Worm (Caenorhabditis elegans) whole organism, young adult: ENCODE results near the gene pxmp-4.

Experiments used
- B0035.1 ChIP-seq: sonication (generic microtip); optimal IDR thresholded peaks from 2 replicates; lab custom pipeline; 2016; ENCODE audit warnings: missing genetic modification characterization, mild to moderate bottlenecking, missing compliant biosample characterization, missing genotype, missing genetic modification reagents
- C06A6.2 ChIP-seq: fragments of 200-800 bp; sonication (Bioruptor generic); conservative IDR thresholded peaks from 2 replicates; pipeline ENCODE4 v1.3.6; 2022; ENCODE audit warnings: missing genetic modification characterization, missing compliant biosample characterization
- F49E8.2 ChIP-seq: sonication (generic microtip); optimal IDR thresholded peaks from 3 replicates; lab custom pipeline; 2017; ENCODE audit warnings: missing genetic modification characterization, mild to moderate bottlenecking, missing compliant biosample characterization, antibody characterized with exemption, moderate library complexity; ENCODE audit not compliant: insufficient read depth
- F52B5.7 ChIP-seq: sonication (generic microtip); optimal IDR thresholded peaks from 2 replicates; lab custom pipeline; 2016; ENCODE audit warnings: mild to moderate bottlenecking, missing genetic modification characterization, missing compliant biosample characterization
- F57A8.1 ChIP-seq: fragments of 200-800 bp; sonication (Bioruptor generic); optimal IDR thresholded peaks from 2 replicates; lab custom pipeline; 2018; ENCODE audit warnings: mild to moderate bottlenecking, missing genetic modification characterization, moderate library complexity, missing compliant biosample characterization
- K12H6.12 ChIP-seq: fragments of 200-800 bp; sonication (Bioruptor generic); optimal IDR thresholded peaks from 2 replicates; lab custom pipeline; 2018; ENCODE audit warnings: mild to moderate bottlenecking, missing genetic modification characterization, missing compliant biosample characterization
- Y53G8AR.9 ChIP-seq: fragments of 200-800 bp; sonication (Bioruptor generic); conservative IDR thresholded peaks from 2 replicates; pipeline ENCODE4 v1.3.6; 2022; ENCODE audit warnings: missing genetic modification reagents, missing genetic modification characterization, missing compliant biosample characterization
- Y56A3A.18 ChIP-seq: fragments of 200-800 bp; sonication (Bioruptor generic); IDR thresholded peaks from 2 replicates; pipeline ENCODE4 v1.3.6; 2022; ENCODE audit warnings: missing genetic modification reagents, missing genetic modification characterization, missing compliant biosample characterization
- Y79H2A.3 ChIP-seq: fragments of 200-800 bp; sonication (Bioruptor generic); conservative IDR thresholded peaks from 2 replicates; pipeline ENCODE4 v1.3.6; 2022; ENCODE audit warnings: missing genetic modification reagents, missing genetic modification characterization, missing compliant biosample characterization
- akir-1 ChIP-seq: fragments of 200-800 bp; sonication (Bioruptor generic); optimal IDR thresholded peaks from 2 replicates; lab custom pipeline; 2018; ENCODE audit warnings: mild to moderate bottlenecking, missing genetic modification characterization, moderate library complexity, missing compliant biosample characterization
- ceh-27 ChIP-seq: fragments of 200-800 bp; sonication (Bioruptor generic); optimal IDR thresholded peaks from 2 replicates; lab custom pipeline; 2018; ENCODE audit warnings: mild to moderate bottlenecking, missing genetic modification characterization, moderate library complexity, missing compliant biosample characterization
- ceh-40 ChIP-seq: fragments of 200-800 bp; sonication (Bioruptor generic); IDR thresholded peaks from 2 replicates; pipeline ENCODE4 v1.3.6; 2022; ENCODE audit warnings: missing genetic modification characterization, missing compliant biosample characterization
- dpff-1 ChIP-seq: sonication (generic microtip); optimal IDR thresholded peaks from 2 replicates; lab custom pipeline; 2017; ENCODE audit warnings: mild to moderate bottlenecking, missing genetic modification characterization, missing compliant biosample characterization
- egl-44 ChIP-seq: fragments of 200-800 bp; sonication (Bioruptor generic); IDR thresholded peaks from 2 replicates; pipeline ENCODE4 v1.3.6; 2022; ENCODE audit warnings: missing genetic modification reagents, missing genetic modification characterization, missing compliant biosample characterization
- egrh-3 ChIP-seq: fragments of 200-800 bp; sonication (Bioruptor generic); IDR thresholded peaks from 2 replicates; pipeline ENCODE4 v1.3.6; 2022; ENCODE audit warnings: missing genetic modification reagents, missing genetic modification characterization, missing compliant biosample characterization
- ekl-4 ChIP-seq: fragments of 200-800 bp; sonication (Bioruptor generic); IDR thresholded peaks from 2 replicates; pipeline ENCODE4 v1.3.6; 2022; ENCODE audit warnings: missing genetic modification reagents, missing genetic modification characterization, missing compliant biosample characterization
- ets-4 ChIP-seq: fragments of 200-800 bp; sonication (Bioruptor generic); optimal IDR thresholded peaks from 2 replicates; lab custom pipeline; 2018; ENCODE audit warnings: mild to moderate bottlenecking, missing genetic modification characterization, missing compliant biosample characterization
- gei-17 ChIP-seq: fragments of 200-800 bp; sonication (Bioruptor generic); optimal IDR thresholded peaks from 2 replicates; lab custom pipeline; 2018; ENCODE audit warnings: mild to moderate bottlenecking, missing genetic modification characterization, missing compliant biosample characterization
- hsf-1 ChIP-seq: fragments of 200-800 bp; sonication (Bioruptor generic); IDR thresholded peaks from 2 replicates; pipeline ENCODE4 v1.3.6; 2022; ENCODE audit warnings: missing genetic modification reagents, missing genetic modification characterization, missing compliant biosample characterization
- madf-10 ChIP-seq: sonication (generic microtip); optimal IDR thresholded peaks from 2 replicates; lab custom pipeline; 2016; ENCODE audit warnings: mild to moderate bottlenecking, missing genetic modification characterization, missing compliant biosample characterization
- madf-3 ChIP-seq: fragments of 200-800 bp; sonication (Bioruptor generic); IDR thresholded peaks from 2 replicates; pipeline ENCODE4 v1.3.6; 2022; ENCODE audit warnings: missing genetic modification reagents, missing genetic modification characterization, missing compliant biosample characterization
- madf-6 ChIP-seq: fragments of 200-800 bp; sonication (Bioruptor generic); IDR thresholded peaks from 2 replicates; pipeline ENCODE4 v1.3.6; 2022; ENCODE audit warnings: missing genetic modification reagents, missing genetic modification characterization, missing compliant biosample characterization
- madf-8 ChIP-seq: fragments of 200-800 bp; sonication (Bioruptor generic); conservative IDR thresholded peaks from 2 replicates; pipeline ENCODE4 v1.3.6; 2022; ENCODE audit warnings: missing genetic modification reagents, missing genetic modification characterization, missing compliant biosample characterization
- mcd-1 ChIP-seq: fragments of 200-800 bp; sonication (Bioruptor generic); IDR thresholded peaks from 2 replicates; pipeline ENCODE4 v1.3.6; 2022; ENCODE audit warnings: missing genetic modification reagents, missing genetic modification characterization, missing compliant biosample characterization
- mes-4 ChIP-seq: sonication (generic microtip); optimal IDR thresholded peaks from 2 replicates; lab custom pipeline; 2016; ENCODE audit warnings: missing genotype, missing genetic modification characterization, missing compliant biosample characterization
- mxl-1 ChIP-seq: sonication (generic microtip); optimal IDR thresholded peaks from 2 replicates; lab custom pipeline; 2016; ENCODE audit warnings: missing genetic modification characterization, missing compliant biosample characterization
- nhr-179 ChIP-seq: sonication (generic microtip); optimal IDR thresholded peaks from 2 replicates; lab custom pipeline; 2016; ENCODE audit warnings: mild to moderate bottlenecking, missing genetic modification characterization, missing compliant biosample characterization
- nhr-80 ChIP-seq: sonication (generic microtip); optimal IDR thresholded peaks from 2 replicates; lab custom pipeline; 2016; ENCODE audit warnings: missing genetic modification characterization, missing compliant biosample characterization
- nhr-90 ChIP-seq: sonication (generic microtip); optimal IDR thresholded peaks from 2 replicates; lab custom pipeline; 2016; ENCODE audit warnings: missing genotype, mild to moderate bottlenecking, missing genetic modification characterization, missing compliant biosample characterization
- pbrm-1 ChIP-seq: fragments of 200-800 bp; sonication (Bioruptor generic); IDR thresholded peaks from 2 replicates; pipeline ENCODE4 v1.3.6; 2022; ENCODE audit warnings: missing genetic modification reagents, missing genetic modification characterization, missing compliant biosample characterization
- pha-4 ChIP-seq: fragments of 150-350 bp; sonication (generic microtip); optimal IDR thresholded peaks from 2 replicates; lab custom pipeline; 2014; ENCODE audit warnings: missing biosample characterization, missing genetic modification reagents, missing genetic modification characterization
- sea-2 ChIP-seq: fragments of 200-800 bp; sonication (Bioruptor generic); IDR thresholded peaks from 2 replicates; pipeline ENCODE4 v1.3.6; 2022; ENCODE audit warnings: missing genetic modification characterization, missing compliant biosample characterization
- snpc-3.4 ChIP-seq: sonication (generic microtip); optimal IDR thresholded peaks from 2 replicates; lab custom pipeline; 2017; ENCODE audit warnings: missing genetic modification characterization, mild to moderate bottlenecking, missing compliant biosample characterization, antibody characterized with exemption, moderate library complexity, missing genotype, missing genetic modification reagents
- snpc-4 ChIP-seq, 5 experiments: fragments of 150-350 bp in 1 of 5; sonication (generic microtip) in 4 of 5; optimal IDR thresholded peaks; 2 replicates each; lab custom pipeline; 2014 to 2018; ENCODE audit warnings: missing genetic modification characterization in 5 of 5, missing biosample characterization in 3 of 5, antibody characterized with exemption in 2 of 5, mild to moderate bottlenecking in 2 of 5, missing compliant biosample characterization in 2 of 5, missing genotype in 2 of 5, moderate library complexity in 2 of 5, missing genetic modification reagents in 1 of 5
- somi-1 ChIP-seq: fragments of 200-800 bp; sonication (Bioruptor generic); optimal IDR thresholded peaks from 2 replicates; lab custom pipeline; 2018; ENCODE audit warnings: mild to moderate bottlenecking, missing genetic modification characterization, missing compliant biosample characterization
- tbp1 ChIP-seq: fragments of 200-800 bp; sonication (Bioruptor generic); optimal IDR thresholded peaks from 2 replicates; lab custom pipeline; 2018; ENCODE audit warnings: mild to moderate bottlenecking, missing genetic modification characterization, missing compliant biosample characterization
- tlf-1 ChIP-seq: fragments of 200-800 bp; sonication (Bioruptor generic); optimal IDR thresholded peaks from 2 replicates; lab custom pipeline; 2018; ENCODE audit warnings: mild to moderate bottlenecking, missing genetic modification characterization, missing compliant biosample characterization
- ztf-18 ChIP-seq: sonication (generic microtip); optimal IDR thresholded peaks from 2 replicates; lab custom pipeline; 2016; ENCODE audit warnings: missing genotype, mild to moderate bottlenecking, missing genetic modification characterization, missing compliant biosample characterization
- ztf-22 ChIP-seq: fragments of 200-800 bp; sonication (Bioruptor generic); optimal IDR thresholded peaks from 2 replicates; lab custom pipeline; 2018; ENCODE audit warnings: mild to moderate bottlenecking, missing genetic modification characterization, moderate library complexity, missing compliant biosample characterization

Gene pxmp-4

ce11 chrIV:320380-320779 lies 16.6 kb downstream of the pxmp-4 start, which contains the start of gene dsc-4:
Gene dsc-4 (minus strand): TSS chrIV:320544.
- TF ChIP-seq madf-3 (GFP tag; lab: Robert Waterston, UW) (no peak), nhr-80 (tag; lab: Kevin White, UChicago) (peak; percentile 1)
- TF ChIP-seq, all 124 proteins: peak for 1

- TF ChIP-seq Y53G8AR.9 (no peak), mes-4 (tag; lab: Kevin White, UChicago) (no peak), egl-44 (GFP tag; lab: Robert Waterston, UW) (no peak), Y56A3A.18 (GFP tag; lab: Robert Waterston, UW) (no peak), sea-2 (GFP tag; lab: Robert Waterston, UW) (no peak), mcd-1 (GFP tag; lab: Robert Waterston, UW) (no peak), C06A6.2 (no peak), madf-8 (GFP tag; lab: Robert Waterston, UW) (no peak)
These were observed 17.3 kb downstream of the pxmp-4 start for ce11 chrIV:319654-320053.

ce11 chrIV:314475-314874 lies 22.5 kb downstream of the pxmp-4 start:
- TF ChIP-seq madf-10 (tag; lab: Kevin White, UChicago): no peak
- TF ChIP-seq pha-4 (tag; lab: Kevin White, UChicago): no peak
- TF ChIP-seq sea-2 (GFP tag; lab: Robert Waterston, UW): no peak
- no peak for TF ChIP-seq tbp1
- TF ChIP-seq ceh-40 (GFP tag; lab: Robert Waterston, UW): no peak
- TF ChIP-seq akir-1 (GFP tag; lab: Kevin White, UChicago): no peak
- TF ChIP-seq mxl-1 (tag; lab: Kevin White, UChicago): no peak
- TF ChIP-seq snpc-3.4 (tag; lab: Kevin White, UChicago): no peak
- TF ChIP-seq somi-1 (GFP tag; lab: Kevin White, UChicago): no peak
- TF ChIP-seq F57A8.1 (GFP tag; lab: Kevin White, UChicago): no peak
- no peak for TF ChIP-seq ekl-4

- TF ChIP-seq ztf-22 (GFP tag; lab: Kevin White, UChicago) (no peak), nhr-90 (no peak), pbrm-1 (GFP tag; lab: Robert Waterston, UW) (no peak), hsf-1 (GFP tag; lab: Robert Waterston, UW) (no peak), ztf-18 (tag; lab: Kevin White, UChicago) (no peak), F52B5.7 (tag; lab: Kevin White, UChicago) (no peak), egrh-3 (no peak), ceh-27 (GFP tag; lab: Kevin White, UChicago) (no peak), gei-17 (no peak), tlf-1 (no peak), ets-4 (GFP tag; lab: Kevin White, UChicago) (no peak), Y79H2A.3 (GFP tag; lab: Robert Waterston, UW) (no peak), B0035.1 (no peak), snpc-4 (GFP tag; optimal IDR thresholded peaks at IDR 0.05; lab: Kevin White, UChicago) (no peak), snpc-4 (tag; optimal IDR thresholded peaks at IDR 0.05; lab: Kevin White, UChicago) (no peak), nhr-179 (no peak), dpff-1 (tag; lab: Kevin White, UChicago) (no peak), F49E8.2 (tag; lab: Kevin White, UChicago) (no peak), madf-6 (GFP tag; lab: Robert Waterston, UW) (no peak), K12H6.12 (tag; lab: Kevin White, UChicago) (no peak)
These were observed 23.4 kb downstream of the pxmp-4 start, which contains the start of gene snai-1 for ce11 chrIV:313615-314014. Gene snai-1 (minus strand): TSS chrIV:313715.
